Worm (Caenorhabditis elegans) whole organism, L4/young adult: Measurements from ENCODE around the gene C53A5.11.

ENCODE experiments used
- dao-5 ChIP-seq: sonication (generic microtip); optimal IDR thresholded peaks from 2 replicates; lab custom pipeline; 2016; ENCODE audit warnings: missing genotype, missing genetic modification characterization, moderate library complexity, missing compliant biosample characterization
- him-1 ChIP-seq: sonication (generic microtip); optimal IDR thresholded peaks from 2 replicates; lab custom pipeline; 2016; ENCODE audit warnings: missing genotype, missing genetic modification reagents, missing genetic modification characterization, missing compliant biosample characterization

DNA sequence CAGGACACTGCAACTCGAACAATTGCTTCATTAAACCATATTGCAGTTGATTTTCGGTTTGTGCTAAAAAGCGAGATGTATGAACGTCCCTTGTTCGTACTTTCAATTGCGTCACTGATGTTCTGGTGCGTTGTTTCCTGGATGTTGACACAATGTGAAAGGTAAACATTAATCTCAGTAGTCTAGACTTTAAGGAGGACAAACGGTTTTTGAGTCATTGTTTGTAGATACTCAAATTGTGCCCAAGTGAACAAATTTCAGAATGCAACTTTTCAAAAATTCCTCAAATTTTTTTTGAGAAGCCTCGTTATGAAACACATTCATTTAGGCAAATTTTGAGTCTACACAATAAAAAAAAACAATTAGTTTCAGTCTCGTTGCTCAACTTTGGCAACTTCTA, 21.8 kb upstream of the C53A5.11 start:
- TF ChIP-seq dao-5 (tag; lab: Kevin White, UChicago) (no peak), him-1 (no peak)
